Fruit fly (Drosophila melanogaster): ENCODE results near the gene tin.

Gene tin

dm6 chr3R:21349039-21349781 is 29.6 kb upstream of the tin start, which contains the start of gene aus:
TSS of gene aus (minus strand) at chr3R:21349601.
- TF ChIP-seq sug (tag; optimal IDR thresholded peaks at IDR 0.05) (peak; percentile 6), cg (GFP tag; optimal IDR thresholded peaks at IDR 0.05) (peak; percentile 31), Sox102F (GFP tag; optimal IDR thresholded peaks at IDR 0.05) (no peak), MTF-1 (GFP tag; optimal IDR thresholded peaks at IDR 0.05; ENCODE audit: borderline replicate concordance) (peak; percentile 66), CG12769 (tag; optimal IDR thresholded peaks at IDR 0.05) (peak; percentile 44), gfzf (GFP tag; optimal IDR thresholded peaks at IDR 0.05) (peak; percentile 96), CG6791 (GFP tag; IDR thresholded peaks at IDR 0.05; ENCODE audit: partially characterized antibody) (no peak), B-H2 (GFP tag; optimal IDR thresholded peaks at IDR 0.05) (peak; percentile 16), Nf-YB (GFP tag; optimal IDR thresholded peaks at IDR 0.05) (peak; percentile 75), scrt (GFP tag; optimal IDR thresholded peaks at IDR 0.05) (peak; percentile 17), so (GFP tag; IDR thresholded peaks at IDR 0.05) (no peak), crc (GFP tag; optimal IDR thresholded peaks at IDR 0.05) (no peak), zf30C (GFP tag; optimal IDR thresholded peaks at IDR 0.05) (peak; percentile 22), CG10565 (GFP tag; optimal IDR thresholded peaks at IDR 0.05) (no peak), Lhr (GFP tag; optimal IDR thresholded peaks at IDR 0.05) (peak; percentile 41), CG9727 (GFP tag; optimal IDR thresholded peaks at IDR 0.05) (peak; percentile 12), CG10462 (GFP tag; optimal IDR thresholded peaks at IDR 0.05) (no peak), HLH4C (GFP tag; IDR thresholded peaks at IDR 0.05; ENCODE audit: partially characterized antibody) (no peak), kah (GFP tag; optimal IDR thresholded peaks at IDR 0.05) (peak; percentile 22), mirr (GFP tag; optimal IDR thresholded peaks at IDR 0.05) (peak; percentile 31), CG12744 (GFP tag; optimal IDR thresholded peaks at IDR 0.05) (no peak), stwl (tag; optimal IDR thresholded peaks at IDR 0.05) (peak; percentile 34), CG11456 (GFP tag; IDR thresholded peaks at IDR 0.05) (no peak), Hr78 (GFP tag; optimal IDR thresholded peaks at IDR 0.05) (no peak), CG8765 (GFP tag; IDR thresholded peaks at IDR 0.05) (no peak), CG3407 (GFP tag; optimal IDR thresholded peaks at IDR 0.05) (no peak), CG18262 (tag; optimal IDR thresholded peaks at IDR 0.05) (peak; percentile 52), Ssrp (tag; optimal IDR thresholded peaks at IDR 0.05) (no peak), CG9797 (GFP tag; optimal IDR thresholded peaks at IDR 0.05) (peak; percentile 81), CG10431 (GFP tag; optimal IDR thresholded peaks at IDR 0.05) (peak; percentile 37), tap (tag; optimal IDR thresholded peaks at IDR 0.05) (peak; percentile 23), CG14710 (tag; optimal IDR thresholded peaks at IDR 0.05) (no peak), CG15073 (GFP tag; optimal IDR thresholded peaks at IDR 0.05) (no peak), slbo (GFP tag; IDR thresholded peaks at IDR 0.05) (no peak), CTCF (GFP tag; optimal IDR thresholded peaks at IDR 0.05) (peak; percentile 61), CG31365 (tag; optimal IDR thresholded peaks at IDR 0.05) (peak; percentile 17), BEAF-32 (GFP tag; optimal IDR thresholded peaks at IDR 0.05) (peak; percentile 41), CG2712 (tag; optimal IDR thresholded peaks at IDR 0.05) (peak; percentile 41), CG14050 (GFP tag; IDR thresholded peaks at IDR 0.05) (no peak), pros (GFP tag; optimal IDR thresholded peaks at IDR 0.05) (peak; percentile 72), Sox100B (GFP tag; optimal IDR thresholded peaks at IDR 0.05) (no peak), CG11398 (GFP tag; optimal IDR thresholded peaks at IDR 0.05) (peak; percentile 3), E2f1 (GFP tag; IDR thresholded peaks at IDR 0.05) (no peak), Asciz (GFP tag; optimal IDR thresholded peaks at IDR 0.05) (no peak), Trl (optimal IDR thresholded peaks at IDR 0.05) (peak; percentile 63 to 78), Trl (GFP tag; optimal IDR thresholded peaks at IDR 0.05) (no peak), HLHmδ (GFP tag; optimal IDR thresholded peaks at IDR 0.05) (peak; percentile 59), D (optimal IDR thresholded peaks at IDR 0.05) (peak; percentile 77), D (GFP tag; optimal IDR thresholded peaks at IDR 0.05) (no peak), grau (tag; optimal IDR thresholded peaks at IDR 0.05) (peak; percentile 19)

All from whole organism, embryonic.